Fruit fly (Drosophila melanogaster) S2 (cell line): ENCODE data around the gene Brr2.

Experiments used
- CG8478 ChIP-seq: fragments of >200 bp; optimal IDR thresholded peaks from 2 replicates; lab custom pipeline; 2018
- CTCF ChIP-seq, 2 experiments: fragments of >200 bp; optimal IDR thresholded peaks; 2 replicates each; lab custom pipeline; 2018

Gene Brr2

DNA sequence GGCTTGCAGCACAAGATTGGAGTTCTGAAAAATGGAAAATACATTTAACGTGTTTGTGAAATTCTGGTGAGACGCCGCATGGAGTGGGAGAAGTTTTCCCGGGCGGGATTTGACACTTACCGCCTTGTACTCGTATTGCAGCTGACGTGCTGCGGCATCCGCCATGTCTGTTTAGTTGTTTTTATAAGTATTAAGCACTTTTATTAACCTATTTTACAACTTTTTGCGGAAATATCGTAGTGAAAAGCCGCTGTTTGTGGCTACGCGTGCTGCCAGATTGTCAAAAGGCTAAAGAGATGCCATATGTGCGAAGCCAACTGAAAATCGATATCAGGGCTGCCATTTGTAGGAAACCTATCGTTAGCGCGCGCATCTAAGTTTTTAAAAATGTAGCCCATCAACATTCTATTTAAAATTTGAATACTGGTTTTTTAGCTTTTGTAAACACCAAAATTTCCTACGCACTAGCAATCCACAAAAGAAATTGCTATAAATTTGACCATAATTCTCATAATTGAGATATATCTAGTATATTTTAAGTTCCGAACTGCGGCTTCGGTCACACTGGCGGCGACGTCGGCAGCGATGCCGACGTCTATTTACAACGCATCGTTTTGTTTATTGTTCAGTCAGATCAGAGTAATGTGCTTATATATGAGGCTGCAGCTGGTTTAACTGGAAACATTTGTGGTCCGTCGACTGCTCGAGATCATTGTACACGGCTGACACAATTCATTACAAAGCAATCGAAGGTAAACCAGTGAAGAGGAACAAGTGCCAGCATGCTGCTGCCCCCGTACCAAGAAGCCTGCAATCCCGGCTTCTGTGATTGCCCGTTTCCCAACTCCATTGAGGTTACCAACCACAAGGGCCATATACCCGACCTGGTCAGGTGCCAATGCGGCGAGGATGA is at the start of gene Brr2, which contains the start of gene CG10516:
TSS of gene Brr2 (minus strand) at position 285 of the 913 bp plus-strand sequence.
TSS of gene CG10516 (plus strand) at position 617 of the 913 bp plus-strand sequence.
- TF ChIP-seq CTCF (optimal IDR thresholded peaks at IDR 0.05; lab: Kevin White, UChicago) (peak in 1 of 2 experiments; percentile 32), CG8478 (lab: Kevin White, UChicago) (no peak)

DNA sequence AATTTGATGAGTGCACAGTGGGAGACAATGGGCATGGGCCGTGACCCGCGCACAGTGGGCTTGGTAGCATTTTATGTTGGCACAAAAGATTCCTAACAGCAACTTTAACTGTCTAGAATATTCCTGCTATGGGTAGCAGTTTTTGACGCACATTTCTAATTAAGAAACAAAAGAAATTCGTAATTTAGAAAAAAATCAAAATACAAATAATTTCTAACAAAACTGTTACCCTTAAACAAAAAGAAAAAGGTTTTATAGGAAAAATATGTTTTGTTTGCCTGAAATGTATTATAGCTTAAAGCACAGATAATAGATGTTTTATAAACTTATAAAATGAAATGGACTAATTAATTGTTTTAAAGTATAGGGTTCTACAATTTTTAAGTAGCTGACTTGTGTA is 49.2 kb upstream of the Brr2 start:
- no peak for TF ChIP-seq CTCF (optimal IDR thresholded peaks at IDR 0.05; lab: Kevin White, UChicago)
- no peak for TF ChIP-seq CG8478 (lab: Kevin White, UChicago)

DNA sequence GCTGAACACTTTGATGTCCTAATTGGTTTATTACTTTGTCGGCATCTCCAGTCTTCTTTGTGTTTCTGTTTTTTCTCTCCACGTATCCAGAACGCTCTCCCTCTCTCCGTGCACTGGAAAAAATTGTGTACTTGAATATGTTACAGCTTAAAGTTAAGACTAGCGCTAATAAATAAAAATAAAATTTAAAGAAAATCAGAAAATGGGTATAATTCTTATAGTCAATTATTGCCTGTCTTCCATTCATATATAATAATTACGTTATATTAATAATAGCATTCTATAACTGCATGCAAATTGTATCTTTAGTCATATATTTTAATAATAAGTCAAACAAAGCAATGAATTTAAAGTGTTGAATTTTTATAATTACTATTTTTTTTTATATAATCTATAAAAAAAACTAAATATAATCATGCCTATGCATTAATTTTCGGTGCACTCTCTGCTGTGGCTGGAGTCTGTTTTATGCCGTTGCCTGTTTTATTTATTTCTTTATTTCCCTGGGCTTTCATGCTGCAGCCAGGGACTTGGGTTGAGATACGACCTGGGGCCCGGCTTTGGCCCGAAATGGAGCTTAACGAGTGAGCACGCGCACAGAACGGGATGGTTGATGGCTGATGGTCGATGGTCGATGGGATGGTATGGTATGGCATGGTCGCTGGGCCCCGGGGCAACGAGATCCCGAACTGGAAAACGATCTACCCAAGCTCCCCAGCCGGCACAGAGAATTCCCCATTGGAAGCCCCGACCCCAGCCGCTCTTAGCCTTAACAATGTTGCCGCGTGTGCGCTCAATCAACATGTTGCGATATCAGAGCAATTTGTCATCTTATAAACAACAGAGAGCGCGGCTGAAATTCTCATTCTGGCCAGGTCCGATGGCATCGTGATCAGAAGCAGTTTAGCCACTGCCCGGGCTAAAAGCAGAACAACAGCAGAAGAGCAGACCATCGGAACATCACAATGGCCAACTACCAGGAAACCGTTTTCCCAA is 48.4 kb upstream of the Brr2 start:
- TF ChIP-seq CTCF (optimal IDR thresholded peaks at IDR 0.05; lab: Kevin White, UChicago) (no peak), CG8478 (lab: Kevin White, UChicago) (no peak)

DNA sequence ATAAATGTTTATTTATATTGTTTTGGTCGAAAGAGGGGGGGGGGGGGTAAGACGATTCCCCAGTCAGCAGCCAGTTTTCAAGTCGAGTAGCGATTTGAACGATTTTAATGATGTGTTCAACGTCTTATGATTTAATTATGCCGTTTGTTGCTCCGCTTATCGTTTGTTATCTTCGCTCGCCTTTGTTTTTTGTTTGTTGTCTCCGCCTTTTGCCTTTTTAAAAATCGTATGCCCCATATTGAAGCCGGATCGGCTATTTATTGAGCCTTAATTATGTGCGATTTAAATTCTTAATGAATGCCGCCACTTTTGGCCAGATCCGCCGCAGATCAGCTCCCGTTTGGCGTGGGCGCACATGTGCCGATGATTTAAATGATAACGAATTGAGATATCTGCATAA is 46.8 kb upstream of the Brr2 start:
- TF ChIP-seq CG8478 (lab: Kevin White, UChicago) (no peak), CTCF (optimal IDR thresholded peaks at IDR 0.05; lab: Kevin White, UChicago) (no peak)

DNA sequence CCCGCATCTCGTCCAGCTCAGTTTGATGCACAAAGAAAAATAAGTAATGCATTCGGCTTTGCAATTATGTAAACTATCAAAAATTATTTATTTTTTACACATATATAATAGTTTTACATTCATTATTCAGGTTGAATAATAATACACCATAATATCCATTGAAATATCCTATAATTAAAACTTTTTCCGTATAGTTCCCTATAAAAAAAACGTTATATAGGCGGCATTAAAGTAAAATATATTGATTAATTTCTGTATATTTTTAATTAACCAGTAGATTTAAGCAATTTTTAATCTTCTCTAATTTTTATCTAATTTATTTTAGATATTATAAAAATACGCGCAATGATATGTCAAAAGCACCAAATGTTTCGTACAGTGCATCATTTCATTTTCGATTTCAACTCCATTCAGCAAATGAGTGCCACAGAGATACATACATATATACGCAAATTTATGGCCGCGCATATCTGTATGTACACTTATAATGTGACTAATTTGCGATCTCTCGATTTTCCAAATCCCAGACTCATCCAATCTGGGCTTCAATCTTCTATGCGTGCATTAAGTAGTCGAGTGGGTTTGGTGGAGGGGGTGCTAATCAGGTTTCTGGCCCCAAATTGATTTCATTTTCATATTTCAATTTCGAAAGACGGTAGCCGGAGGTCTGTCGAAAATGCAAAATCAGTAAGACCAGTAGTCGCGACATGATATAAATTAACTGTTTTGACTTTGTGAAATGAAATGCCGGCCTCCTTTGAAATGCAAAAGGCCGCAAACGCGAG is 45.7 kb upstream of the Brr2 start:
- TF ChIP-seq CG8478 (lab: Kevin White, UChicago) (no peak), CTCF (optimal IDR thresholded peaks at IDR 0.05; lab: Kevin White, UChicago) (no peak)

DNA sequence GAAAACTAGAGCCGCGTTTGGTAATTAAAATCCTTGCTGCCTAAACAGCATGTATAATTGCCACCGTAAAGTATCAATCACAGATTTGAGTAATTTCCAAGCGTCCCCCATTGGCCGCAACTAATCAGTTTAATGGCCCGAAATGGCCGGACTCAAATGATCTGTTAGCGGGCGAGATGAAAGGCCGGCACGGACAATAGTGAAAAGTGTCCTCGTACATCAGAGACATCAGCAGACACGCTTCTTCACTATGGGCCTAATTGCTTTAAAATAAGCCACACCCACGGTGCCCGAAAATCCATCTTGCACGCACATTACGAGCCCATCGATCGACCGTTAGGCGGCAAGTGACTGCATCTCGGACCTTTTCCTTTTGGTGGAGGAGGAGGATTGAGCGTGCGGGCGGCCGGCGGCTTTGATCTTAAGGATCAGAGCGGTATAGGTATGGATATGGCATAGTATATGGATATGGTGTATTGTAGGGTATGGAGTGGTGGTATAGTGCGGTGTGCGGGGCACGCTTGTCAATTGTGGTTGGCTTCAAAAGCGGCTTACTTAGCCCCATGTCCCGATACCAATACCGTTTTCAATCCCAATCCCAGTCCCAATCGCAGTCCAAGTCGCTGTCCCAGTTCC is 44.8 kb upstream of the Brr2 start:
- TF ChIP-seq CTCF (optimal IDR thresholded peaks at IDR 0.05; lab: Kevin White, UChicago) (no peak), CG8478 (lab: Kevin White, UChicago) (no peak)

DNA sequence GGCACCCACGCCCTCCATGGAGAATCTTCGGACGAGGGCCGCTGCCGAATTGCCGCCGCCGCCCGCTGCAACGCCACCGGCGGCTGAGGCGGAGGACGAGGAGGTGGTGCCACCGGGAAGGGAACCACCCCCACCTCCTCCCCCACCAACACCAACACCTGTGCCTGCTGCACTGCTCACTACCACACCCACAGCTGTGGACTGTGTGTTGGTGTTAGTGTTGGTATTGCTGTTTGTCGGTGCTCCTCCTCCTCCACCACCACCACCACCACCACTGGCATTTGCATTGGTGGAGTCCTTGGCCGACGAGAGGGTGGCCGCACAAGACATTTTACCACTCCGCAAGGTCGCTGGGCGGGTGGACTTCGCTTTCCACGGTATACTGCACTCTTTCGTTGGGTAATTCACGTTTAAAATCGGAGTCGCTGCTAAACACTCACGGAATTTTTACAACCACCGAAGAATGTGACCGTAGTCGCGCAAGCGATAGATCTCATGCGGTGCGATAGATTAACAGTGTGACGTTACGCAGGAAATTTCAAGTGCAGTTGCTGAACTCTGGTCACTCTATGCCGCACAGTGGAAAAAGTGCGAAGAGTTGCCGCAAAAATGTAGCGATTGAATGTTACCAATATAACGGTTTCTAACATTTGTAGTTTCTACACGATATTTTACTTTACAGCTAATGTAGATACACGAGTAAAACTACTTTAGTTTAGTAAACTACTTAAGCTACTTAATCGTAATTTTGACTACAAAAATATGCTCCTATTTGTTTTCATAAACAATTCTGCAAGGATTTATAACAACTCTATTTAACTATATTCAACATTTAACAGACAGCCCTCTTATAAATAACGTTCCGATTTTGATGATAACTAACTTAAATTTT is 43.9 kb upstream of the Brr2 start, which contains the start of gene mib1:
TSS of gene mib1 (minus strand) at position 494 of the 892 bp plus-strand sequence.
- TF ChIP-seq CG8478 (lab: Kevin White, UChicago) (no peak), CTCF (optimal IDR thresholded peaks at IDR 0.05; lab: Kevin White, UChicago) (peak; percentile 55)

DNA sequence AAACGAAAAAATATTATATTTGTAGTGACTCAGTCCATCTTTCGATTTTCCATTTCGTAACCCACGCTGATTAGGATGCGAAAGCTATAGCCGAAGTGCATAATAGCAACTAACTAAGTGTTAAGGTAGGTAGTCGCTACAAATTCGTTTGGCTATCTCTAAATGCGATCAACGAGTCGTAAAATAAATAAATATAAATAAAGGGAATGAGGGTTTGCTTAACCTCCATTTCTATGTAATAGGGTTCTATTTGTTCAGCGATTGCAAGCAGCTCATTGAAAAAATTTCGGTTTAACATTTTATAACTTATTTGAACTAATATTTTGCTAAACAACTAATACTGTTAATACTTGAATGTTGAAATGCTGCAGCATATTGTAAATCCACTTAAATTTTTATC is 42.5 kb upstream of the Brr2 start:
- TF ChIP-seq CTCF (optimal IDR thresholded peaks at IDR 0.05; lab: Kevin White, UChicago) (no peak), CG8478 (lab: Kevin White, UChicago) (no peak)

DNA sequence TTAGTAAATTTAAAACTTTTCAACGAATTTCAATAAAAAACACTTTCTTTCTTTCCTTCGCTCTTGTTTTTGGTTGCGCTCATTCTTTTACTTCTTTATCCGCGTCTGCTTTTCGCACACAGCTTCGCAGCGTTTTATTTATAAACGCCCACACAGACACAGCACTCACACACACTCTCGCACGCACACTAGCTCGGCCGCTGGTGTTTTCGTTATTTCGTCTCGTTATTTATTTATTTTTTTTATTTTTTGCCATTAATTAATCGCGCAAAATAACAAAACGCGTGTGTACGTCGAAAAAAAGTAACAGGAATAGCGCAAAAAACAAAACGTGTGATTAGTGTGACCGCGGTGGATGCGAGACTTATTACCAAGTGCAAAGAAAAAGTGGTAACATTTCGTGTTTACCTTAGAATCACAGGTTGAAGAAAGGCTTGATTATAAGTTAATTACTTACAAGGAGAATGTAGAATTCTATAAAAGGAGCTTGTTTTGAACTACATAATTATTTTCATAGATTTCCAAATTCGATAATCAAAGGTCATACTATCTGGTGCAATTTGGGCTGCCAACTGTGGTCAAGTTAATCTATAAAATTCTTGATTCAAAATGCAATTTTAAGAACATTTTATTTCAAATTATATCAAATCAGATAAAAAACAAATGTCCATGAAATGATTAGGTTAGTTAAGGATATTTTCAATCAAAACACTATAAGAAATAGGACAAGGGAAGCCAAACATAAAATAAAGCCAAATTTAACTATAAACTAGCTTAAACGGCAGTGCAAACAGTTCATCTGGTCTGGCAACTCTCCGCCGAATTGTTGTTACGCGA is 36.9 kb upstream of the Brr2 start, which contains the start of the genes hzg and mRpS31:
TSS of gene hzg (minus strand) at position 336 of the 837 bp plus-strand sequence.
TSS of gene mRpS31 (plus strand) at position 793 of the 837 bp plus-strand sequence.
- TF ChIP-seq CTCF (optimal IDR thresholded peaks at IDR 0.05; lab: Kevin White, UChicago), result no peak
- no peak for TF ChIP-seq CG8478 (lab: Kevin White, UChicago)

DNA sequence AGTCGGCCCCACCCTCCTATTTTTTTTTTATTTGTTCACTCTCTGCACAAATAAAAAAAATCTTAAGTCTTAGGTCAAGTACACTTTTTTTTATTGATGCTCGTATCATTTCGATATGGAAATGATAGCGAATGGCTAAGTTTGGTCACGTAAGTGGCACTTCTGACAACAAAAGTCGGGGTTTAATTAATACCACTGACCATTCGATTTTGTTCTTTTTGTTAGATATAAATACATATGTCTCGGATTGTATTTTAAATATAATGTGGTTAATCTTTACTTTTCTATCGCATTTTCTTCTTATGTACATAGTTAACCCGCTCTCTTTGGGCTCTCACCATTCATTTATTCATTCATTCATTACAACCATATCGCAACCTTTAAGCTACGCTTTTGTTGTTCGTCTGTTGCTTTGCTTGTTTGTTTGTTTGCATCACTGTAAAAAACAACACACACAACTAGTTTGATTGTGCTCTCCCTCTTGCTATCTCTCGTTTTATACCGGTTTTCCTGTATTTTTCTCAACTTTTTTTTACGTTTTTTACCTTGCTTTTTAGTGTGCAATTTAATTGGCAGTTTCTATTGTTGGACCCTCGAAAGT is 34.5 kb upstream of the Brr2 start:
- TF ChIP-seq CTCF (optimal IDR thresholded peaks at IDR 0.05; lab: Kevin White, UChicago) (no peak), CG8478 (lab: Kevin White, UChicago) (no peak)

DNA sequence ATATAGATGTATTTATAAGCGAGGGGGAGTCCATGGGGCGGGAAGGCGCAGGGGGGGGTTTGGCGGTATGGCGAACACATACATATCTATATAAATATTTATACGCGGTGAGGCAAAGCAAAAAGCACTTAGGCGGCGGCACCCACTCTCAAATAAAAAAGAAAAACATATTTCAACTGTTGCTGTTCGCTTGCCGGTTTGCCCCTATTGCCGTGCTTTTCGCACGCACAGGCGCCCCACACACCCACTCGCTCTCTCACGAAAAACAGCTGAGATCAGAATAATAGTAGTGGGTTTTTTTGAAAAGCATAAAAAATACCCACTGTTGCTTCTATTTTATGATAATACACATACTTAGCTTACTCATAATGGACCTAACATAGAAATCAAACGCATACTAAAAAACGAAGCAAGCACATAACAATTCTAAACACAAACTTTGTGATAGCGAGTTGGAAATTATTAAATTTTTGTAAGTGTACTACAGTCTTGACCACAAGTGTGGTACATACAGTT is 33.5 kb upstream of the Brr2 start:
- TF ChIP-seq CTCF (optimal IDR thresholded peaks at IDR 0.05; lab: Kevin White, UChicago), result no peak
- no peak for TF ChIP-seq CG8478 (lab: Kevin White, UChicago)
